Worm (Caenorhabditis elegans): ENCODE data around the gene Y57G11C.30.

ce11 chrIV:14891996-14892395, 46.7 kb upstream of the Y57G11C.30 start:
- TF ChIP-seq nhr-237 (tag; optimal IDR thresholded peaks at IDR 0.05) (no peak), elt-3 (tag; optimal IDR thresholded peaks at IDR 0.05) (no peak), lin-13 (GFP tag; optimal IDR thresholded peaks at IDR 0.05) (no peak), nhr-84 (tag; optimal IDR thresholded peaks at IDR 0.05) (no peak), fos-1 (tag; optimal IDR thresholded peaks at IDR 0.05) (no peak), blmp-1 (tag; optimal IDR thresholded peaks at IDR 0.05) (no peak), isw-1 (GFP tag; IDR thresholded peaks at IDR 0.05) (no peak), tlp-1 (tag; optimal IDR thresholded peaks at IDR 0.05) (no peak), lin-15B (tag; optimal IDR thresholded peaks at IDR 0.05) (no peak), fkh-10 (GFP tag; optimal IDR thresholded peaks at IDR 0.05) (no peak), rnt-1 (tag; optimal IDR thresholded peaks at IDR 0.05) (no peak), nhr-47 (tag; optimal IDR thresholded peaks at IDR 0.05) (no peak), ces-1 (GFP tag; optimal IDR thresholded peaks at IDR 0.05) (no peak), unc-130 (tag; optimal IDR thresholded peaks at IDR 0.05) (no peak)

Data from whole organism, L1 larva.